Worm (Caenorhabditis elegans): ENCODE data around the gene F58A3.3.
A peak's percentile ranks its signal among the peaks of the same experiment; 100 is the strongest.

F58A3.3 gene

DNA sequence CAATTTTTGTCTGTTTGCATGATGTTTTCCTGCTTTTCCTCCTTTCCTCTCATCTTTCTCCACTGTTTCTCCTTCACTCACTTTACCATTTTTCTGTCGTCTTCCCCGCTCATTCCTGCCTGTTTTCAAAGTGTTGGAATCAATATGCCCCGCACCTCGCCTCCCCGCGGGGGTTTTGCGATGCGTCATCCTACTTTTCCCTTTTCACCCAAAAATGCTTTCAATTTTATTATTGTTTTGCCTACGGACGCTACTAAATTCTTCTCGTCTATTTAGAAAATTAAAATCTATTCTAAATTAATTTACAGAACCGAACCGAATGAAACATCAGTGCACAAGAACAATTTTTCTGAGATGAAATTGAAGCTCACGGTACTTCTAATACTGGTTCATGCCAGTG, 20.3 kb upstream of the F58A3.3 start, which contains the start of gene ver-3:
ver-3 (plus strand) TSS at position 301 of the 400 bp plus-strand sequence.
- TF ChIP-seq atf-7 (tag; optimal IDR thresholded peaks at IDR 0.05) (no peak), mel-28 (tag; optimal IDR thresholded peaks at IDR 0.05; ENCODE audit: borderline replicate concordance) (no peak), hmg-1.2 (GFP tag; IDR thresholded peaks at IDR 0.05) (no peak), lsl-1 (GFP tag; optimal IDR thresholded peaks at IDR 0.05) (no peak), snpc-4 (GFP tag; optimal IDR thresholded peaks at IDR 0.05) (no peak), snpc-4 (tag; optimal IDR thresholded peaks at IDR 0.05) (no peak), F39B2.1 (GFP tag; IDR thresholded peaks at IDR 0.05) (no peak), lin-26 (GFP tag; IDR thresholded peaks at IDR 0.05) (peak; percentile 10; the same call in 1 of the 2 replicates)

DNA sequence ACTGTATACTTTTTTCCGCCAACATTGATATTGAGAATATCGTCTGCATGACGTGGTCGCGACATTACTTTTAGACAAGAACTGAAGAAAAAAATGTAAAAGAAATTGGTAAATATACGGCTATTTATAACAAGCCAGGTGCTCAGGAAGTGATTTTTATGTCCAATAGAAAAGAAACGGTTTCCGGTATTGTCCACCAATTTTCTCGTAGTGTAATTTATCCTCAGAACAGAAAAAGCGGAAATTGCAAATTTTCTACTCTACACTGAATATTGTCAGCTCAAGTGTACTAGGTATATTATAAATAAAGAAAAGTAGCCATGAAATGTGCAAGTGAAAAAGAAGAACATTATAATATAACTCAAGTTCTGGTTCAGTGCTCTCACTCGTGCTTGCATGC, 13.3 kb upstream of the F58A3.3 start, which contains the start of gene F59F3.6:
F59F3.6 (minus strand) TSS at position 101 of the 400 bp plus-strand sequence.
- TF ChIP-seq dox-1 (GFP tag; IDR thresholded peaks at IDR 0.05) (no peak), snpc-1.3 (tag; optimal IDR thresholded peaks at IDR 0.05; ENCODE audit: insufficient read depth) (no peak), F49E8.2 (tag; optimal IDR thresholded peaks at IDR 0.05; ENCODE audit: insufficient read depth) (no peak), somi-1 (GFP tag; optimal IDR thresholded peaks at IDR 0.05) (no peak), madf-3 (GFP tag; IDR thresholded peaks at IDR 0.05) (no peak), repo-1 (tag; optimal IDR thresholded peaks at IDR 0.05) (no peak)

DNA sequence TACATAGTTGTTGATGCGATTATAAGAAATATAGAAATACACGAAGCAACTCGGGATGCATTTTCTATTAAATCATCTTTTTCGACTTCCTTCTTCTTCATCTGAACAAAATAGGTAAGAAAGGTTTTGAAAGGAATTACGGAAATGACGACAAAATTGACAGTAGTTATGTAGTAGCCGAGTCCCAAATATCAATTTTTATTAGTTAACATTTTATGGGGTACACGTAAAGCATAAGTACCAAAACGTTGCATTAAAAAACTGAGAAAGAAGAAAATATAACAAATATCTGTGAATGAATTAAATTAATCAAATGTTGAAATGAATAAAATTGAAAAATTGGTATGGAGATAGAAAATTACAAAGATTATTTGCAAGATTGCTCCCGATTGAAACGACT, 10.7 kb upstream of the F58A3.3 start, which contains the start of gene col-177:
col-177 (minus strand) TSS at position 101 of the 400 bp plus-strand sequence.
- no peak for TF ChIP-seq mes-4 (tag; optimal IDR thresholded peaks at IDR 0.05)
- no peak for TF ChIP-seq F10E7.11 (tag; optimal IDR thresholded peaks at IDR 0.05)
- TF ChIP-seq dpff-1 (tag; optimal IDR thresholded peaks at IDR 0.05) = no peak

DNA sequence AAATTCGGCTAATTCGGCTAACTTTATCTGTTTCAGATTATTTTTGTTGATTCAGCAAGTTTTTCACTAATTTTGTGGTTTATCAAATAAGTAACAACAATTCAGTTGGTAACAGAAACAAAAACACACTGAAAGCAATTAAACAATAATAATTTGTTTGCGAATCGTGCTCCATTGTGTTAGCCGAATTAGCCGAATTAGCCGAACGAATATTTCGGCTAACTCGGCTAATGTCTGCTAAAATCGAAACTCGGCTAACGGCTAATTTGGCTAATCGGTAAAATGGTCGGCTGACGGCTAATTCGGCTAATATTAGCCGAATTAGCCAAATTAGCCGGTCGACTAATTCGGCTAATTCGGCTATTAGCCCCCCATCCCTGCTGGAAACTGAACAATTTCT, 8.7 kb upstream of the F58A3.3 start:
- no peak for TF ChIP-seq hlh-26 (GFP tag; conservative IDR thresholded peaks at IDR 0.05)
- no peak for TF ChIP-seq aptf-2 (GFP tag; conservative IDR thresholded peaks at IDR 0.05)
- no peak for TF ChIP-seq atf-7 (tag; optimal IDR thresholded peaks at IDR 0.05)
- TF ChIP-seq cebp-2 (GFP tag; IDR thresholded peaks at IDR 0.05) = no peak
- TF ChIP-seq lin-54 (GFP tag; optimal IDR thresholded peaks at IDR 0.05) = no peak
- no peak for TF ChIP-seq lin-26 (GFP tag; IDR thresholded peaks at IDR 0.05)
- TF ChIP-seq akir-1 (GFP tag; optimal IDR thresholded peaks at IDR 0.05) = no peak
- no peak for TF ChIP-seq hmg-20 (GFP tag; IDR thresholded peaks at IDR 0.05)
- no peak for TF ChIP-seq nfyb-1 (GFP tag; IDR thresholded peaks at IDR 0.05)
- no peak for TF ChIP-seq ceh-100 (GFP tag; IDR thresholded peaks at IDR 0.05)
- no peak for TF ChIP-seq unc-62 (GFP tag; optimal IDR thresholded peaks at IDR 0.05)
- no peak for TF ChIP-seq ama-1 (optimal IDR thresholded peaks at IDR 0.05)
- no peak for TF ChIP-seq ama-1 (GFP tag; optimal IDR thresholded peaks at IDR 0.05)
- no peak for TF ChIP-seq K12H6.12 (tag; optimal IDR thresholded peaks at IDR 0.05)
- TF ChIP-seq egrh-3 (GFP tag; IDR thresholded peaks at IDR 0.05) = no peak
- no peak for TF ChIP-seq let-526 (GFP tag; IDR thresholded peaks at IDR 0.05)
- no peak for TF ChIP-seq mxl-1 (tag; optimal IDR thresholded peaks at IDR 0.05)
- TF ChIP-seq madf-8 (GFP tag; conservative IDR thresholded peaks at IDR 0.05) = no peak
- TF ChIP-seq him-1 (tag; optimal IDR thresholded peaks at IDR 0.05) = no peak
- TF ChIP-seq ekl-4 (GFP tag; IDR thresholded peaks at IDR 0.05) = no peak
